Worm (Caenorhabditis elegans): Measurements from ENCODE around the gene srp-1.
A peak's percentile ranks its signal among the peaks of the same experiment; 100 is the strongest.

Gene srp-1

ce11 chrV:782432-782831 is 29.3 kb downstream of the srp-1 start, which contains the start of gene srab-16:
Gene srab-16, plus strand, starts transcription at chrV:782732.
- TF ChIP-seq lin-38 (GFP tag; IDR thresholded peaks at IDR 0.05) (no peak), nhr-111 (GFP tag; optimal IDR thresholded peaks at IDR 0.05) (no peak), nhr-11 (tag; optimal IDR thresholded peaks at IDR 0.05) (no peak)

DNA sequence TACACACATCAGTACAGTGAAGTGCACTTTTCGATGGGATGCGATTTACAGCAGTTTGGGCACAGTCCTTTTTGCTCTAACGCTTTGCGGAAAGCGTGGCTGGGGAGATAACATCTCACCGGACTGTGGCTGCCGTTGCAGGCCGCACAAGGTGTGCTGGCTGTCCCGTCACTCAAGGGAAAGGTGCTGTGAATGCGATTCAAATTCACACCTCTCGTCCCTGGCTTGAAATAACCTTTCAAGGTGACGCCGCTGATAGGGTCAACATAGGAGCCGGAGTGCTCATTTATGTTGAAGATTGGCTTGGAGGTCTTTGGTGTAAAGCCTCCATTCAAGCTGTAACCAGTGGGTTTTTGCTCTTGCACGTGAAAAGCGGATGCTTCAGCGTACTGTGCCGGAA is 41.0 kb downstream of the srp-1 start:
- TF ChIP-seq Y5F2A.4 (GFP tag; optimal IDR thresholded peaks at IDR 0.05) = no peak
- peak; percentile 81 for TF ChIP-seq aha-1 (tag)

DNA sequence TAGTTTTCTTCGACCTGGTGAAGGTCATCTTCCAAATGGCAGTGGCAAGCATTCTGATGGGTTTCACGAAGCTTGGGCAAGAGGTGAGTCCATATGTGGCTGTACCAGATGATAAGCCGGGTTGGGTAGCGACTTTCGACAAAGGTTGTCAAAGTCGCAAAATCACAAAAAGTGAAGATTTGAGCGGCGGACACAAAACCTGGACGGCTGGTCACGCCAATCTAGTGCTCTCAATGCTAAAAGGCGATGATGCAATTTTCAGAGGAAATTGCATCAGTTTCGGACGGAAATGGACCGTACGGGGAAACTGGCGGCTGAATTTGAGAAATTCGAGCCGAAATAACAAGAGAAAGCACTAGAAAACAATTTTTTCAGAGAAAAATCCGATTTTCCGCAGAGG is 44.2 kb downstream of the srp-1 start:
- no peak for TF ChIP-seq lin-1 (GFP tag; IDR thresholded peaks at IDR 0.05)
- no peak for TF ChIP-seq Y75B8A.6 (GFP tag; IDR thresholded peaks at IDR 0.05)
- TF ChIP-seq set-16 (GFP tag; IDR thresholded peaks at IDR 0.05) = no peak
- TF ChIP-seq gei-8 (GFP tag; optimal IDR thresholded peaks at IDR 0.05) = no peak
- no peak for TF ChIP-seq daf-16 (GFP tag; optimal IDR thresholded peaks at IDR 0.05)
- TF ChIP-seq daf-16 (tag; optimal IDR thresholded peaks at IDR 0.05) = no peak
- TF ChIP-seq Y105C5A.15 (GFP tag; IDR thresholded peaks at IDR 0.05) = no peak
- no peak for TF ChIP-seq T20F7.1 (GFP tag; optimal IDR thresholded peaks at IDR 0.05)
- no peak for TF ChIP-seq Y5F2A.4 (GFP tag; optimal IDR thresholded peaks at IDR 0.05)
- TF ChIP-seq nhr-77 (tag; optimal IDR thresholded peaks at IDR 0.05) = no peak
- no peak for TF ChIP-seq nhr-111 (GFP tag; optimal IDR thresholded peaks at IDR 0.05)
- no peak for TF ChIP-seq mdt-29 (GFP tag; IDR thresholded peaks at IDR 0.05)
- TF ChIP-seq mxl-2 (GFP tag; conservative IDR thresholded peaks at IDR 0.05) = no peak
- no peak for TF ChIP-seq ceh-28 (tag; optimal IDR thresholded peaks at IDR 0.05)
- TF ChIP-seq ZK337.2 (GFP tag; IDR thresholded peaks at IDR 0.05) = no peak
- no peak for TF ChIP-seq tra-1 (GFP tag; IDR thresholded peaks at IDR 0.05)
- no peak for TF ChIP-seq madf-9 (GFP tag; conservative IDR thresholded peaks at IDR 0.05)

- TF ChIP-seq ctbp-1 (GFP tag; IDR thresholded peaks at IDR 0.05) = no peak
- TF ChIP-seq daf-12 (tag; optimal IDR thresholded peaks at IDR 0.05) = no peak
- no peak for TF ChIP-seq lin-13 (GFP tag; optimal IDR thresholded peaks at IDR 0.05)
- TF ChIP-seq tag-97 (GFP tag; IDR thresholded peaks at IDR 0.05) = no peak
- no peak for TF ChIP-seq pqm-1 (tag; optimal IDR thresholded peaks at IDR 0.05)
- TF ChIP-seq hif-1 (tag; optimal IDR thresholded peaks at IDR 0.05) = no peak
These were observed 47.2 kb downstream of the srp-1 start for ce11 chrV:800271-800670.

ce11 chrV:801555-802060 is 48.5 kb downstream of the srp-1 start:
- no peak for TF ChIP-seq hmg-1.1 (GFP tag; IDR thresholded peaks at IDR 0.05)
- peak; percentile 94 for TF ChIP-seq aha-1 (tag)
- TF ChIP-seq hlh-11 (tag; optimal IDR thresholded peaks at IDR 0.05) = no peak
- TF ChIP-seq mdt-29 (GFP tag; IDR thresholded peaks at IDR 0.05) = no peak
- no peak for TF ChIP-seq zfp-3 (GFP tag; conservative IDR thresholded peaks at IDR 0.05)

DNA sequence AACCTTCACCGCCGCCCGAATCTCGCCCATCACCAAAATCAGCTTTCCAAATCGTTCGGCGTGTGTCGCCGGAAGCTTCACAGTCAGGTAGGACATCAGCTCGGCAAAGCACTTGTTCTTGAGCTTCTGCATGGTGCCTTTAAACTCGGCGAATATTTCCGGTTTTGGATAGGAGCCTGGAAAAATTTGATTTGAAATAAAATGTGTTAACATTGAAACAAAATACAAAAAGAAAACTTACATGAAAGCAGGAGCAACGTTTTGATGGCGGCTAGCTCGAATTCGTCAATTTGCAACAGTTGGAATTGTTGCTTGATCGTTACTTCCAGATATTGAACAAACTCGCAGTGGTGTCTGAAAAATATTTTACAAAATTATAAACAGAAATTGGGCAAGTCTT is 49.6 kb downstream of the srp-1 start:
- no peak for TF ChIP-seq lir-3 (tag; optimal IDR thresholded peaks at IDR 0.05)
- no peak for TF ChIP-seq ces-1 (GFP tag; optimal IDR thresholded peaks at IDR 0.05)
- TF ChIP-seq hmg-1.1 (GFP tag; IDR thresholded peaks at IDR 0.05) = no peak
- no peak for TF ChIP-seq T26A8.4 (GFP tag; IDR thresholded peaks at IDR 0.05)
- TF ChIP-seq aha-1 (tag) = peak; percentile 96

Data from whole organism, L4 larva.